Fruit fly (Drosophila melanogaster) whole organism, embryonic: Measurements from ENCODE around the gene CG42792.
A peak's percentile ranks its signal among the peaks of the same experiment; 100 is the strongest.

Experiments used
- Adf1 ChIP-seq: fragments of 200-800 bp; sonication (Bioruptor generic); IDR thresholded peaks from 2 replicates; pipeline ENCODE4 v1.3.6; 2022; ENCODE audit warnings: missing biosample characterization, missing genetic modification characterization
- CG12071 ChIP-seq: fragments of 200-800 bp; sonication (Bioruptor generic); optimal IDR thresholded peaks from 3 replicates; lab custom pipeline; 2018; ENCODE audit warnings: missing biosample characterization, mild to moderate bottlenecking, missing genetic modification characterization
- CG12391 ChIP-seq: fragments of 200-800 bp; sonication (Bioruptor generic); optimal IDR thresholded peaks from 3 replicates; lab custom pipeline; 2018; ENCODE audit warnings: missing biosample characterization, mild to moderate bottlenecking, missing genetic modification characterization, moderate library complexity
- CG14667 ChIP-seq: fragments of 200-800 bp; sonication (Bioruptor generic); IDR thresholded peaks from 2 replicates; pipeline ENCODE4 v1.3.6; 2022; ENCODE audit warnings: missing biosample characterization, missing genetic modification characterization
- CG15696 ChIP-seq: fragments of 200-800 bp; sonication (Bioruptor generic); optimal IDR thresholded peaks from 2 replicates; lab custom pipeline; 2019; ENCODE audit warnings: missing biosample characterization, mild to moderate bottlenecking, missing genetic modification characterization, moderate library complexity
- CG1603 ChIP-seq: fragments of 200-800 bp; sonication (Bioruptor generic); optimal IDR thresholded peaks from 2 replicates; lab custom pipeline; 2019; ENCODE audit warnings: missing biosample characterization, mild to moderate bottlenecking, missing genetic modification characterization, moderate library complexity
- CG17568 ChIP-seq: fragments of 200-800 bp; sonication (Bioruptor generic); optimal IDR thresholded peaks from 2 replicates; lab custom pipeline; 2018; ENCODE audit warnings: missing biosample characterization, mild to moderate bottlenecking, missing genetic modification characterization, moderate library complexity
- CG17912 ChIP-seq: fragments of 200-800 bp; sonication (Bioruptor generic); optimal IDR thresholded peaks from 2 replicates; lab custom pipeline; 2018; ENCODE audit warnings: missing biosample characterization, mild to moderate bottlenecking, missing genetic modification characterization
- CG18476 ChIP-seq: fragments of 200-800 bp; sonication (Bioruptor generic); optimal IDR thresholded peaks from 2 replicates; lab custom pipeline; 2016; ENCODE audit warnings: missing biosample characterization, mild to moderate bottlenecking, missing genetic modification characterization
- CG3847 ChIP-seq: fragments of 200-800 bp; sonication (Bioruptor generic); IDR thresholded peaks from 2 replicates; pipeline ENCODE4 v1.3.6; 2022; ENCODE audit warnings: missing biosample characterization, missing genetic modification characterization
- CG42726 ChIP-seq: fragments of 200-800 bp; sonication (Bioruptor generic); IDR thresholded peaks from 2 replicates; pipeline ENCODE4 v1.3.6; 2022; ENCODE audit warnings: missing biosample characterization, missing genetic modification characterization; ENCODE audit not compliant: partially characterized antibody
- CG6254 ChIP-seq: fragments of 200-800 bp; sonication (Bioruptor generic); optimal IDR thresholded peaks from 3 replicates; lab custom pipeline; 2017; ENCODE audit warnings: mild to moderate bottlenecking, missing biosample characterization, missing genetic modification reagents, missing genetic modification characterization
- CG7372 ChIP-seq: fragments of 200-800 bp; sonication (Bioruptor generic); IDR thresholded peaks from 2 replicates; pipeline ENCODE4 v1.3.6; 2022; ENCODE audit warnings: missing biosample characterization, missing genetic modification characterization
- CG8089 ChIP-seq: fragments of 200-800 bp; sonication (Bioruptor generic); optimal IDR thresholded peaks from 3 replicates; lab custom pipeline; 2016; ENCODE audit warnings: missing biosample characterization, missing genetic modification characterization
- CG8388 ChIP-seq: fragments of 200-800 bp; sonication (Bioruptor generic); optimal IDR thresholded peaks from 2 replicates; lab custom pipeline; 2019; ENCODE audit warnings: missing biosample characterization, mild to moderate bottlenecking, missing genetic modification characterization, moderate library complexity
- CG8478 ChIP-seq: fragments of >200 bp; optimal IDR thresholded peaks from 2 replicates; lab custom pipeline; 2018
- CG8924 ChIP-seq: fragments of 200-800 bp; optimal IDR thresholded peaks from 3 replicates; lab custom pipeline; 2019; ENCODE audit warnings: missing biosample characterization, mild to moderate bottlenecking, missing genetic modification characterization, moderate library complexity
- CG9797 ChIP-seq: fragments of 200-800 bp; sonication (Bioruptor generic); optimal IDR thresholded peaks from 3 replicates; lab custom pipeline; 2018; ENCODE audit warnings: missing biosample characterization, mild to moderate bottlenecking, missing genetic modification characterization
- Chrac-16 ChIP-seq: fragments of 200-800 bp; sonication (Bioruptor generic); optimal IDR thresholded peaks from 3 replicates; lab custom pipeline; 2016; ENCODE audit warnings: missing biosample characterization, missing genetic modification characterization
- CoRest ChIP-seq: fragments of 200-800 bp; sonication (Bioruptor generic); optimal IDR thresholded peaks from 3 replicates; lab custom pipeline; 2018; ENCODE audit warnings: missing biosample characterization, mild to moderate bottlenecking, missing genetic modification characterization, moderate library complexity
- D19B ChIP-seq: fragments of 200-800 bp; sonication (Bioruptor generic); optimal IDR thresholded peaks from 2 replicates; lab custom pipeline; 2017; ENCODE audit warnings: missing biosample characterization, mild to moderate bottlenecking, missing genetic modification characterization
- Dp ChIP-seq: fragments of 200-800 bp; sonication (Bioruptor generic); optimal IDR thresholded peaks from 2 replicates; lab custom pipeline; 2018; ENCODE audit warnings: missing biosample characterization, mild to moderate bottlenecking, missing genetic modification characterization, moderate library complexity
- Gsc ChIP-seq: fragments of 200-800 bp; sonication (Bioruptor generic); IDR thresholded peaks from 2 replicates; pipeline ENCODE4 v1.3.6; 2022; ENCODE audit warnings: missing biosample characterization, missing genetic modification characterization
- HmgZ ChIP-seq: fragments of 200-800 bp; sonication (Bioruptor generic); optimal IDR thresholded peaks from 2 replicates; lab custom pipeline; 2018; ENCODE audit warnings: missing biosample characterization, mild to moderate bottlenecking, missing genetic modification characterization
- Hsf ChIP-seq: fragments of 200-800 bp; sonication (Bioruptor generic); optimal IDR thresholded peaks from 3 replicates; lab custom pipeline; 2016; ENCODE audit warnings: missing biosample characterization, missing genetic modification characterization
- Lim3 ChIP-seq: fragments of 200-800 bp; sonication (Bioruptor generic); IDR thresholded peaks from 2 replicates; pipeline ENCODE4 v1.3.6; 2022; ENCODE audit warnings: missing biosample characterization, missing genetic modification characterization
- Myb ChIP-seq: fragments of 200-800 bp; sonication (Bioruptor generic); optimal IDR thresholded peaks from 2 replicates; lab custom pipeline; 2016; ENCODE audit warnings: missing biosample characterization, missing genetic modification characterization
- NFAT ChIP-seq: fragments of 200-800 bp; sonication (Bioruptor generic); IDR thresholded peaks from 2 replicates; pipeline ENCODE4 v1.3.6; 2022; ENCODE audit warnings: missing biosample characterization, missing genetic modification characterization
- Optix ChIP-seq: fragments of 200-800 bp; sonication (Bioruptor generic); IDR thresholded peaks from 3 replicates; pipeline ENCODE4 v1.3.6; 2022; ENCODE audit warnings: missing biosample characterization, missing genetic modification characterization
- Sin3A ChIP-seq: fragments of >200 bp; optimal IDR thresholded peaks from 2 replicates; lab custom pipeline; 2018
- Sox100B ChIP-seq: fragments of 200-800 bp; sonication (Bioruptor generic); optimal IDR thresholded peaks from 3 replicates; lab custom pipeline; 2018; ENCODE audit warnings: missing biosample characterization, mild to moderate bottlenecking, missing genetic modification characterization
- TFAM ChIP-seq: fragments of 200-800 bp; sonication (Bioruptor generic); optimal IDR thresholded peaks from 2 replicates; lab custom pipeline; 2017; ENCODE audit warnings: missing biosample characterization, missing genetic modification characterization, inconsistent platforms
- ab ChIP-seq: fragments of 200-800 bp; sonication (Bioruptor generic); optimal IDR thresholded peaks from 2 replicates; lab custom pipeline; 2016; ENCODE audit warnings: missing biosample characterization, missing genetic modification characterization
- chn ChIP-seq: fragments of 200-800 bp; sonication (Bioruptor generic); optimal IDR thresholded peaks from 2 replicates; lab custom pipeline; 2016; ENCODE audit warnings: missing biosample characterization, missing genetic modification characterization
- dm ChIP-seq: fragments of 200-800 bp; sonication (Bioruptor generic); optimal IDR thresholded peaks from 3 replicates; lab custom pipeline; 2016; ENCODE audit warnings: missing biosample characterization, missing genetic modification characterization
- fu2 ChIP-seq: fragments of 200-800 bp; sonication (Bioruptor generic); optimal IDR thresholded peaks from 2 replicates; lab custom pipeline; 2016; ENCODE audit warnings: missing biosample characterization, missing genetic modification characterization
- h ChIP-seq: fragments of >200 bp; optimal IDR thresholded peaks from 2 replicates; lab custom pipeline; 2017
- hbn ChIP-seq: fragments of 200-800 bp; sonication (Bioruptor generic); IDR thresholded peaks from 2 replicates; pipeline ENCODE4 v1.3.6; 2022; ENCODE audit warnings: missing biosample characterization, missing genetic modification characterization; ENCODE audit not compliant: partially characterized antibody
- inv ChIP-seq: fragments of 200-800 bp; sonication (Bioruptor generic); IDR thresholded peaks from 2 replicates; pipeline ENCODE4 v1.3.6; 2022; ENCODE audit warnings: missing biosample characterization, missing genetic modification characterization; ENCODE audit not compliant: partially characterized antibody
- jigr1 ChIP-seq: fragments of 200-800 bp; sonication (Bioruptor generic); IDR thresholded peaks from 3 replicates; pipeline ENCODE4 v1.3.6; 2022; ENCODE audit warnings: missing biosample characterization, missing genetic modification characterization
- kah ChIP-seq: fragments of 200-800 bp; sonication (Bioruptor generic); optimal IDR thresholded peaks from 2 replicates; lab custom pipeline; 2018; ENCODE audit warnings: missing biosample characterization, mild to moderate bottlenecking, missing genetic modification characterization
- nau ChIP-seq: fragments of 200-800 bp; sonication (Bioruptor generic); optimal IDR thresholded peaks from 3 replicates; lab custom pipeline; 2017; ENCODE audit warnings: missing biosample characterization, mild to moderate bottlenecking, missing genetic modification characterization, missing genetic modification reagents
- odd ChIP-seq: fragments of 200-800 bp; sonication (Bioruptor generic); optimal IDR thresholded peaks from 2 replicates; lab custom pipeline; 2017; ENCODE audit warnings: missing biosample characterization, mild to moderate bottlenecking, missing genetic modification characterization
- peb ChIP-seq: fragments of 200-800 bp; sonication (Bioruptor generic); IDR thresholded peaks from 2 replicates; pipeline ENCODE4 v1.3.6; 2022; ENCODE audit warnings: missing biosample characterization, missing genetic modification characterization
- repo ChIP-seq: fragments of 200-800 bp; sonication (Bioruptor generic); optimal IDR thresholded peaks from 2 replicates; lab custom pipeline; 2016; ENCODE audit warnings: missing biosample characterization, missing genetic modification characterization
- ro ChIP-seq: fragments of 200-800 bp; sonication (Bioruptor generic); IDR thresholded peaks from 2 replicates; pipeline ENCODE4 v1.3.6; 2022; ENCODE audit warnings: missing biosample characterization, missing genetic modification characterization
- seq ChIP-seq: fragments of 200-800 bp; sonication (Bioruptor generic); IDR thresholded peaks from 2 replicates; pipeline ENCODE4 v1.3.6; 2022; ENCODE audit warnings: missing biosample characterization, missing genetic modification characterization
- sim ChIP-seq: fragments of 200-800 bp; sonication (Bioruptor generic); IDR thresholded peaks from 2 replicates; pipeline ENCODE4 v1.3.6; 2022; ENCODE audit warnings: missing biosample characterization, missing genetic modification characterization
- unpg ChIP-seq: fragments of 200-800 bp; sonication (Bioruptor generic); optimal IDR thresholded peaks from 3 replicates; lab custom pipeline; 2018; ENCODE audit warnings: missing biosample characterization, mild to moderate bottlenecking, missing genetic modification characterization, moderate library complexity
- zen2 ChIP-seq: fragments of 200-800 bp; sonication (Bioruptor generic); IDR thresholded peaks from 3 replicates; pipeline ENCODE4 v1.3.6; 2022; ENCODE audit warnings: missing biosample characterization, missing genetic modification characterization; ENCODE audit not compliant: partially characterized antibody

The CG42792 gene

dm6 chr2L:15912008-15912900 is 47.0 kb upstream of the CG42792 start (continued):
- peak; percentile 76 for TF ChIP-seq ro (GFP tag; lab: Robert Waterston, UW)
- TF ChIP-seq sim (GFP tag; lab: Robert Waterston, UW): peak; percentile 71; the same call in 1 of the 2 replicates
- TF ChIP-seq Adf1 (GFP tag; lab: Robert Waterston, UW): no peak; the same call in 1 of the 2 replicates
- TF ChIP-seq NFAT (GFP tag; lab: Robert Waterston, UW): no peak; the same call in none of the 2 replicates
- TF ChIP-seq CG1603 (tag; lab: Kevin White, UChicago): peak; percentile 31
- TF ChIP-seq unpg (GFP tag; lab: Kevin White, UChicago): peak; percentile 95
- TF ChIP-seq CG17912 (GFP tag; lab: Kevin White, UChicago): peak; percentile 69
- peak; percentile 35; the same call in 1 of the 2 replicates for TF ChIP-seq Lim3 (GFP tag; lab: Robert Waterston, UW)
- TF ChIP-seq CG42726: no peak
- peak; percentile 97 for TF ChIP-seq CG8924 (tag; lab: Kevin White, UChicago)
- peak; percentile 57 for TF ChIP-seq CG12071
- TF ChIP-seq chn (GFP tag; lab: Kevin White, UChicago): peak; percentile 36
- no peak for TF ChIP-seq Optix (GFP tag; lab: Robert Waterston, UW)
- no peak for TF ChIP-seq Dp
- TF ChIP-seq ab (GFP tag; lab: Kevin White, UChicago): peak; percentile 68
- no peak for TF ChIP-seq dm (GFP tag; lab: Kevin White, UChicago)
- TF ChIP-seq hbn (GFP tag; lab: Robert Waterston, UW): no peak
- peak; percentile 87 for TF ChIP-seq D19B (GFP tag; lab: Kevin White, UChicago)
- no peak for TF ChIP-seq Myb (GFP tag; lab: Kevin White, UChicago)
- TF ChIP-seq CoRest (tag; lab: Kevin White, UChicago): peak; percentile 99
- TF ChIP-seq kah (GFP tag; lab: Kevin White, UChicago): no peak
- peak; percentile 82 for TF ChIP-seq CG14667
- TF ChIP-seq zen2 (GFP tag; lab: Robert Waterston, UW): no peak
- peak; percentile 82 for TF ChIP-seq jigr1 (GFP tag; lab: Robert Waterston, UW)
- peak; percentile 56 for TF ChIP-seq Gsc (GFP tag; lab: Robert Waterston, UW)
- TF ChIP-seq peb (GFP tag; lab: Robert Waterston, UW): peak; percentile 83
- TF ChIP-seq odd: peak; percentile 93
- TF ChIP-seq Sin3A: no peak
- peak; percentile 88 for TF ChIP-seq HmgZ (tag; lab: Kevin White, UChicago)
- TF ChIP-seq CG6254: peak; percentile 72
- TF ChIP-seq nau (GFP tag; lab: Kevin White, UChicago): peak; percentile 42
- TF ChIP-seq Hsf: peak; percentile 55
- no peak for TF ChIP-seq CG8478 (lab: Kevin White, UChicago)
- no peak for TF ChIP-seq fu2 (GFP tag; lab: Kevin White, UChicago)
- TF ChIP-seq CG8388 (GFP tag; lab: Kevin White, UChicago): peak; percentile 98
- peak; percentile 91 for TF ChIP-seq CG7372 (GFP tag; lab: Robert Waterston, UW)
- TF ChIP-seq h (lab: Kevin White, UChicago): no peak
- peak; percentile 72 for TF ChIP-seq CG15696 (tag; lab: Kevin White, UChicago)
- TF ChIP-seq inv (GFP tag; lab: Robert Waterston, UW): no peak
- peak; percentile 64 for TF ChIP-seq CG18476 (GFP tag; lab: Kevin White, UChicago)
- peak; percentile 1 for TF ChIP-seq CG9797 (GFP tag; lab: Kevin White, UChicago)
- peak; percentile 96 for TF ChIP-seq CG3847 (GFP tag; lab: Robert Waterston, UW)
- peak; percentile 72 for TF ChIP-seq CG17568 (GFP tag; lab: Kevin White, UChicago)
- no peak for TF ChIP-seq repo (GFP tag; lab: Kevin White, UChicago)
- TF ChIP-seq Chrac-16 (GFP tag; lab: Kevin White, UChicago): peak; percentile 84
- peak; percentile 95 for TF ChIP-seq Sox100B (GFP tag; lab: Kevin White, UChicago)
- peak; percentile 95 for TF ChIP-seq CG12391
- TF ChIP-seq CG8089: no peak
- TF ChIP-seq seq (GFP tag; lab: Robert Waterston, UW): peak; percentile 94
- TF ChIP-seq TFAM (GFP tag; lab: Kevin White, UChicago): peak; percentile 20
